Worm (Caenorhabditis elegans) whole organism, midembryonic: ENCODE results near the gene E02H9.1.

Experiments
- cog-1 ChIP-seq: sonication (generic microtip); optimal IDR thresholded peaks from 2 replicates; lab custom pipeline; 2016; ENCODE audit warnings: missing genetic modification characterization, missing compliant biosample characterization
- flt-1 ChIP-seq: fragments of 200-800 bp; sonication (Bioruptor generic); IDR thresholded peaks from 2 replicates; pipeline ENCODE4 v1.3.6; 2022; ENCODE audit warnings: missing genetic modification characterization, missing compliant biosample characterization
- med-1 ChIP-seq: sonication (generic microtip); optimal IDR thresholded peaks from 2 replicates; lab custom pipeline; 2017; ENCODE audit warnings: missing genetic modification characterization, mild to moderate bottlenecking, missing compliant biosample characterization, antibody characterized with exemption, missing genetic modification reagents; ENCODE audit not compliant: insufficient read depth
- tab-1 ChIP-seq: fragments of 200-800 bp; sonication (Bioruptor generic); IDR thresholded peaks from 2 replicates; pipeline ENCODE4 v1.3.6; 2022; ENCODE audit warnings: missing genetic modification characterization, missing compliant biosample characterization
- ztf-23 ChIP-seq: fragments of 200-800 bp; sonication (Bioruptor generic); IDR thresholded peaks from 2 replicates; pipeline ENCODE4 v1.3.6; 2022; ENCODE audit warnings: missing genetic modification reagents, missing genetic modification characterization, missing compliant biosample characterization
- ztf-29 ChIP-seq: fragments of 200-800 bp; sonication (Bioruptor generic); IDR thresholded peaks from 2 replicates; pipeline ENCODE4 v1.3.6; 2022; ENCODE audit warnings: missing genetic modification reagents, missing genetic modification characterization, missing compliant biosample characterization

DNA sequence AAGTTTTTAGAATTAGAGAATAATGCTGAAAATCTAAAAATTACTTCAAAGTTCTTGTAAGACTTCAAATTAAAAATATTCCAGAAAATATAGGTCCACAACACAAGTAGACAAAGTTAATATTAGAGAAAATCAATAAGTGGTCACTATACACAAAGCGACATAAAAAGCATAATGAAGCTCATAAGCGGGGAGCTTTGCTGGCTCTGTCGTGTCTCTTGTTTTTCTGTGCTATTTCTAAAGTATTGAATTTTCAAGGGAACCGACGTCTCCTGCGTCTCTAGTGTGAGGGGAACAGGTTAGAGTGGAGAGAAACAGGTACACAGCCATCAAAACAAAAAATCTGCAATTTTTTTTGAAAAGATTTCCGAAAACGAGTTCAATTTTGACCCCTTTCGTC lies 29.7 kb upstream of the E02H9.1 start, which contains the start of gene E02H9.13:
- TF ChIP-seq flt-1 (GFP tag; lab: Robert Waterston, UW) (no peak), cog-1 (tag; lab: Kevin White, UChicago) (no peak), tab-1 (no peak), med-1 (GFP tag; lab: Kevin White, UChicago) (no peak), ztf-29 (GFP tag; lab: Robert Waterston, UW) (no peak), ztf-23 (no peak)
